Fruit fly (Drosophila melanogaster): ENCODE measurements around the gene dpr10.

- TF ChIP-seq psq (optimal IDR thresholded peaks at IDR 0.05), result no peak
- no peak for TF ChIP-seq CG8478 (optimal IDR thresholded peaks at IDR 0.05)
- TF ChIP-seq Dll (optimal IDR thresholded peaks at IDR 0.05), result no peak
- no peak for TF ChIP-seq usp (GFP tag; optimal IDR thresholded peaks at IDR 0.05)
Measured at dm6 chr3L:10201655-10202054, 15.7 kb upstream of the dpr10 start, which contains the start of gene ect.

Data from whole organism.